Fruit fly (Drosophila melanogaster): ENCODE results near the gene Tmf.

DNA sequence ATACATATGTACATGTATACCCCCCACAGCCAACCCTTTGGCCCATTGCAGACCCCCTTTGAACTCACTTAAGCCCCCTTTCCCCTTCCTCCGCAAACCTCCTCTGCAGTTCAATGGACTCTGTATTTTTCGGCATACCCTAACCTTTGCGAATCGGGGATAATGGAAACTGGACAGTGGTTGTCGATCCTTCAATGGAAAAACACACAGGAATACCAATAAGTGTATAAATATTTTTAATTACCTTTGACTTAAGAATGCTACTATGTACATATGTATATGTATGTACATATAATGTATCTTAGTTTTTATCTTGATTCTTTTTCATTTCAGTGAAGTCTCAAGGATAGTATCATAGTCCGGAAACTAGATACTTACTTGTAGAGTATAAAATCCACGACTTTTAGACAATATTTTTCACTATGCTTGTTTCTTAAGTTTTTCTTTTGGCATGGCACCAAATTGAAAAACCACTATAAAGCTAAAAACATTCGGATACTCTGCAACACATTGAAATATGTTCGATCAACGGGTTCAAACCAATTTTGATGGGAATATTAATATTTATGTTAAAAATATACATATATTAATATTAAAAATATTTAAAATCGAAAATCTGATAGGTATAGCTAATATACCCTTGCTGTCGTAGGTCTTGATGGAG, 12.3 kb downstream of the Tmf start:
- TF ChIP-seq psq (optimal IDR thresholded peaks at IDR 0.05) (no peak), CG8478 (optimal IDR thresholded peaks at IDR 0.05) (no peak)
